Fruit fly (Drosophila melanogaster) S2 (cell line): ENCODE data around the gene fmt.

Experiments
- CG8478 ChIP-seq: fragments of >200 bp; optimal IDR thresholded peaks from 2 replicates; lab custom pipeline; 2018
- CTCF ChIP-seq, 2 experiments: fragments of >200 bp; optimal IDR thresholded peaks; 2 replicates each; lab custom pipeline; 2018

DNA sequence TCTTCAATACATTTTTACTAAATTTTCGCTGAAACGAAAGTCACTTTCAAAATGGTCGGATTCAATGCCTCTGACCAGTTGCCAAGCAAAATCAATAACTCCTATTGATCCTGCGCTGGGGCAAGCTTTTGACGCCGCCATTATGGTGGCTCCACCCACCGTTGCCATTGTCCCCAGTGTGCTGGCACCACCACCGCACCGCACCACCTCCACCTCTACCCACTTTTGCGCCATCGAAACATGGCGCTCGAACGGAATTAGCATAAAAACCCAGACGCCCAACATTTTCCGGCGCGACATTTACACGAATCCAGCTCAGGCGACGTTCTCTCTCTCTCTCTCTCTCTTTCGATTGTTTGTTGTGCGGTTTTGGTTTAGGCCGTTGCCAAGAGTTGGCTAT lies 56.8 kb downstream of the fmt start:
- no peak for TF ChIP-seq CTCF (optimal IDR thresholded peaks at IDR 0.05; lab: Kevin White, UChicago)
- TF ChIP-seq CG8478, result no peak
